Worm (Caenorhabditis elegans): ENCODE data around the gene B0222.1.

B0222.1 gene

ce11 chrV:9148151-9148550, 14.1 kb downstream of the B0222.1 start:
- TF ChIP-seq elt-2 (tag; optimal IDR thresholded peaks at IDR 0.05), result no peak
- no peak for TF ChIP-seq ztf-11 (tag; optimal IDR thresholded peaks at IDR 0.05)

- no peak for TF ChIP-seq nhr-11 (tag; optimal IDR thresholded peaks at IDR 0.05)
- TF ChIP-seq nhr-25 (tag; optimal IDR thresholded peaks at IDR 0.05), result peak; percentile 16
These were observed 18.3 kb downstream of the B0222.1 start for ce11 chrV:9152339-9152738.

ce11 chrV:9154772-9155171, 20.7 kb downstream of the B0222.1 start, which contains the start of gene B0222.5:
Gene B0222.5, minus strand, starts transcription at chrV:9154872.
- no peak for TF ChIP-seq lsy-12 (tag; optimal IDR thresholded peaks at IDR 0.05)
- no peak for TF ChIP-seq nhr-28 (tag; optimal IDR thresholded peaks at IDR 0.05)
- TF ChIP-seq fkh-10 (GFP tag; optimal IDR thresholded peaks at IDR 0.05), result no peak
- no peak for TF ChIP-seq jun-1 (tag; optimal IDR thresholded peaks at IDR 0.05)
- TF ChIP-seq tbx-2 (tag; optimal IDR thresholded peaks at IDR 0.05), result no peak
- TF ChIP-seq zag-1 (tag; optimal IDR thresholded peaks at IDR 0.05), result no peak
- TF ChIP-seq ceh-9 (tag; optimal IDR thresholded peaks at IDR 0.05), result no peak
- no peak for TF ChIP-seq ztf-4 (tag; optimal IDR thresholded peaks at IDR 0.05)

ce11 chrV:9155616-9156015, 21.6 kb downstream of the B0222.1 start:
- TF ChIP-seq snpc-4 (tag; optimal IDR thresholded peaks at IDR 0.05), result no peak
- TF ChIP-seq nhr-237 (tag; optimal IDR thresholded peaks at IDR 0.05), result no peak
- TF ChIP-seq nhr-25 (tag; optimal IDR thresholded peaks at IDR 0.05), result no peak
- TF ChIP-seq fkh-2 (tag; optimal IDR thresholded peaks at IDR 0.05), result no peak
- TF ChIP-seq nhr-23 (tag; optimal IDR thresholded peaks at IDR 0.05), result no peak
- TF ChIP-seq ceh-28 (tag; optimal IDR thresholded peaks at IDR 0.05), result no peak
- no peak for TF ChIP-seq unc-39 (tag; optimal IDR thresholded peaks at IDR 0.05)
- TF ChIP-seq ztf-4 (tag; optimal IDR thresholded peaks at IDR 0.05), result no peak
- TF ChIP-seq elt-3 (tag; optimal IDR thresholded peaks at IDR 0.05), result no peak
- TF ChIP-seq sea-2 (GFP tag; optimal IDR thresholded peaks at IDR 0.05), result no peak
- TF ChIP-seq skn-1 (tag; optimal IDR thresholded peaks at IDR 0.05), result no peak
- no peak for TF ChIP-seq ceh-82 (tag; optimal IDR thresholded peaks at IDR 0.05)

ce11 chrV:9156679-9157078, 22.6 kb downstream of the B0222.1 start, which contains the start of gene B0222.15:
Gene B0222.15, minus strand, starts transcription at chrV:9156779.
- TF ChIP-seq snpc-4 (tag; optimal IDR thresholded peaks at IDR 0.05), result no peak
- no peak for TF ChIP-seq sea-2 (GFP tag; optimal IDR thresholded peaks at IDR 0.05)
- TF ChIP-seq skn-1 (tag; optimal IDR thresholded peaks at IDR 0.05), result no peak
- no peak for TF ChIP-seq elt-3 (tag; optimal IDR thresholded peaks at IDR 0.05)
- TF ChIP-seq mdl-1 (tag; optimal IDR thresholded peaks at IDR 0.05), result no peak
- no peak for TF ChIP-seq lin-15B (tag; optimal IDR thresholded peaks at IDR 0.05)
- no peak for TF ChIP-seq pha-4 (tag; optimal IDR thresholded peaks at IDR 0.05)
- no peak for TF ChIP-seq nhr-25 (tag; optimal IDR thresholded peaks at IDR 0.05)

- peak; percentile 96 for TF ChIP-seq fkh-10 (GFP tag; optimal IDR thresholded peaks at IDR 0.05)
- no peak for TF ChIP-seq mdl-1 (tag; optimal IDR thresholded peaks at IDR 0.05)
- TF ChIP-seq nfya-1 (tag; optimal IDR thresholded peaks at IDR 0.05; ENCODE audit: insufficient read depth), result no peak
- no peak for TF ChIP-seq nhr-67 (tag; optimal IDR thresholded peaks at IDR 0.05)
These were observed 23.5 kb downstream of the B0222.1 start for ce11 chrV:9157597-9157996.

- peak; percentile 68 for TF ChIP-seq ama-1 (optimal IDR thresholded peaks at IDR 0.05)
- TF ChIP-seq nhr-25 (tag; optimal IDR thresholded peaks at IDR 0.05), result peak; percentile 88
- TF ChIP-seq nfya-1 (tag; optimal IDR thresholded peaks at IDR 0.05; ENCODE audit: insufficient read depth), result peak; percentile 34
These were observed 25.2 kb downstream of the B0222.1 start for ce11 chrV:9159146-9159717.

All from whole organism, L3 larva.